Worm (Caenorhabditis elegans) whole organism, young adult: Measurements from ENCODE around the gene ceh-48.

Experiments used
- B0261.1 ChIP-seq: sonication (generic microtip); optimal IDR thresholded peaks from 2 replicates; lab custom pipeline; 2016; ENCODE audit warnings: mild to moderate bottlenecking, missing genetic modification characterization, moderate library complexity, missing compliant biosample characterization
- D2030.7 ChIP-seq: fragments of 200-800 bp; sonication (Bioruptor generic); IDR thresholded peaks from 2 replicates; pipeline ENCODE4 v1.3.6; 2022; ENCODE audit warnings: missing genetic modification reagents, missing genetic modification characterization, missing compliant biosample characterization
- F10E7.11 ChIP-seq: sonication (generic microtip); optimal IDR thresholded peaks from 2 replicates; lab custom pipeline; 2017; ENCODE audit warnings: mild to moderate bottlenecking, missing genetic modification characterization, moderate library complexity, missing compliant biosample characterization
- F39B2.1 ChIP-seq: fragments of 200-800 bp; sonication (Bioruptor generic); IDR thresholded peaks from 2 replicates; pipeline ENCODE4 v1.3.6; 2022; ENCODE audit warnings: missing genetic modification reagents, missing genetic modification characterization, missing compliant biosample characterization
- F57A8.1 ChIP-seq: fragments of 200-800 bp; sonication (Bioruptor generic); optimal IDR thresholded peaks from 2 replicates; lab custom pipeline; 2018; ENCODE audit warnings: mild to moderate bottlenecking, missing genetic modification characterization, moderate library complexity, missing compliant biosample characterization
- F57C9.4 ChIP-seq: sonication (generic microtip); optimal IDR thresholded peaks from 2 replicates; lab custom pipeline; 2017; ENCODE audit warnings: mild to moderate bottlenecking, missing genetic modification characterization, missing compliant biosample characterization
- K11D2.4 ChIP-seq: fragments of 200-800 bp; sonication (Bioruptor generic); IDR thresholded peaks from 2 replicates; pipeline ENCODE4 v1.3.6; 2022; ENCODE audit warnings: missing genetic modification reagents, missing genetic modification characterization, missing compliant biosample characterization
- K12H6.12 ChIP-seq: fragments of 200-800 bp; sonication (Bioruptor generic); optimal IDR thresholded peaks from 2 replicates; lab custom pipeline; 2018; ENCODE audit warnings: mild to moderate bottlenecking, missing genetic modification characterization, missing compliant biosample characterization
- T07F8.4 ChIP-seq: sonication (generic microtip); optimal IDR thresholded peaks from 2 replicates; lab custom pipeline; 2016; ENCODE audit warnings: mild to moderate bottlenecking, missing genetic modification characterization, moderate library complexity, missing compliant biosample characterization
- Y56A3A.18 ChIP-seq: fragments of 200-800 bp; sonication (Bioruptor generic); IDR thresholded peaks from 2 replicates; pipeline ENCODE4 v1.3.6; 2022; ENCODE audit warnings: missing genetic modification reagents, missing genetic modification characterization, missing compliant biosample characterization
- Y67H2A.10 ChIP-seq: fragments of 200-800 bp; sonication (Bioruptor generic); conservative IDR thresholded peaks from 2 replicates; pipeline ENCODE4 v1.3.6; 2022; ENCODE audit warnings: missing genetic modification reagents, missing genetic modification characterization, missing compliant biosample characterization
- Y79H2A.3 ChIP-seq: fragments of 200-800 bp; sonication (Bioruptor generic); conservative IDR thresholded peaks from 2 replicates; pipeline ENCODE4 v1.3.6; 2022; ENCODE audit warnings: missing genetic modification reagents, missing genetic modification characterization, missing compliant biosample characterization
- Y95B8A.8 ChIP-seq: fragments of 200-800 bp; sonication (Bioruptor generic); IDR thresholded peaks from 2 replicates; pipeline ENCODE4 v1.3.6; 2022; ENCODE audit warnings: missing genetic modification reagents, missing genetic modification characterization, missing compliant biosample characterization
- aptf-2 ChIP-seq: fragments of 200-800 bp; sonication (Bioruptor generic); conservative IDR thresholded peaks from 2 replicates; pipeline ENCODE4 v1.3.6; 2022; ENCODE audit warnings: missing genetic modification reagents, missing genetic modification characterization, missing compliant biosample characterization
- atf-7 ChIP-seq: sonication (generic microtip); optimal IDR thresholded peaks from 2 replicates; lab custom pipeline; 2017; ENCODE audit warnings: mild to moderate bottlenecking, missing genetic modification characterization, missing compliant biosample characterization
- athp-1 ChIP-seq: sonication (generic microtip); optimal IDR thresholded peaks from 2 replicates; lab custom pipeline; 2017; ENCODE audit warnings: mild to moderate bottlenecking, missing genetic modification characterization, missing compliant biosample characterization
- attf-6 ChIP-seq: fragments of 200-800 bp; sonication (Bioruptor generic); IDR thresholded peaks from 2 replicates; pipeline ENCODE4 v1.3.6; 2022; ENCODE audit warnings: missing genetic modification reagents, missing genetic modification characterization, missing compliant biosample characterization
- bed-2 ChIP-seq: fragments of 200-800 bp; sonication (Bioruptor generic); IDR thresholded peaks from 2 replicates; pipeline ENCODE4 v1.3.6; 2022; ENCODE audit warnings: missing genetic modification reagents, missing genetic modification characterization, missing compliant biosample characterization
- cebp-1 ChIP-seq, 2 experiments: fragments of 200-800 bp in 1 of 2; sonication (Bioruptor generic) in 1 of 2; sonication (generic microtip) in 1 of 2; IDR thresholded peaks in 1 of 2; optimal IDR thresholded peaks in 1 of 2; 2 replicates each; pipeline versions ENCODE4 v1.3.6 to Lab custom; 2017 to 2022; ENCODE audit warnings: missing compliant biosample characterization in 2 of 2, missing genetic modification characterization in 2 of 2, mild to moderate bottlenecking in 1 of 2, missing genetic modification reagents in 1 of 2, moderate library complexity in 1 of 2
- cebp-2 ChIP-seq: fragments of 200-800 bp; sonication (Bioruptor generic); IDR thresholded peaks from 2 replicates; pipeline ENCODE4 v1.3.6; 2022; ENCODE audit warnings: missing genetic modification characterization, missing compliant biosample characterization
- ceh-100 ChIP-seq: fragments of 200-800 bp; sonication (Bioruptor generic); IDR thresholded peaks from 2 replicates; pipeline ENCODE4 v1.3.6; 2022; ENCODE audit warnings: missing genetic modification reagents, missing genetic modification characterization, missing compliant biosample characterization
- ceh-40 ChIP-seq: fragments of 200-800 bp; sonication (Bioruptor generic); IDR thresholded peaks from 2 replicates; pipeline ENCODE4 v1.3.6; 2022; ENCODE audit warnings: missing genetic modification characterization, missing compliant biosample characterization
- chd-7 ChIP-seq: sonication (generic microtip); optimal IDR thresholded peaks from 2 replicates; lab custom pipeline; 2016; ENCODE audit warnings: mild to moderate bottlenecking, missing genetic modification characterization, moderate library complexity, missing compliant biosample characterization
- dpl-1 ChIP-seq: fragments of 150-350 bp; optimal IDR thresholded peaks from 2 replicates; lab custom pipeline; 2014; ENCODE audit warnings: missing biosample characterization, missing genetic modification reagents, missing genetic modification characterization
- hmg-1.2 ChIP-seq: fragments of 200-800 bp; sonication (Bioruptor generic); IDR thresholded peaks from 2 replicates; pipeline ENCODE4 v1.3.6; 2022; ENCODE audit warnings: missing genetic modification reagents, missing genetic modification characterization, missing compliant biosample characterization
- hmg-20 ChIP-seq: fragments of 200-800 bp; sonication (Bioruptor generic); IDR thresholded peaks from 2 replicates; pipeline ENCODE4 v1.3.6; 2022; ENCODE audit warnings: missing genetic modification reagents, missing genetic modification characterization, missing compliant biosample characterization
- hrde-1 ChIP-seq: sonication (generic microtip); optimal IDR thresholded peaks from 2 replicates; lab custom pipeline; 2016; ENCODE audit warnings: missing genetic modification characterization, mild to moderate bottlenecking, missing compliant biosample characterization, moderate library complexity, missing genotype, missing genetic modification reagents, borderline replicate concordance
- lag-1 ChIP-seq: fragments of 200-800 bp; sonication (Bioruptor generic); IDR thresholded peaks from 2 replicates; pipeline ENCODE4 v1.3.6; 2022; ENCODE audit warnings: missing genetic modification reagents, missing genetic modification characterization, missing compliant biosample characterization
- let-607 ChIP-seq, 2 experiments: fragments of 200-800 bp in 1 of 2; sonication (Bioruptor generic) in 1 of 2; sonication (generic microtip) in 1 of 2; optimal IDR thresholded peaks; 2 replicates each; lab custom pipeline; 2016 to 2018; ENCODE audit warnings: mild to moderate bottlenecking in 2 of 2, missing compliant biosample characterization in 2 of 2, missing genetic modification characterization in 2 of 2, moderate library complexity in 2 of 2, missing genotype in 1 of 2
- lin-26 ChIP-seq: fragments of 200-800 bp; sonication (Bioruptor generic); IDR thresholded peaks from 2 replicates; pipeline ENCODE4 v1.3.6; 2022; ENCODE audit warnings: missing genetic modification reagents, missing genetic modification characterization, missing compliant biosample characterization
- lin-35 ChIP-seq, 3 experiments: fragments of 150-350 bp in 2 of 3; sonication (generic microtip) in 1 of 3; optimal IDR thresholded peaks; 2 replicates each; lab custom pipeline; 2014 to 2018; ENCODE audit warnings: missing biosample characterization in 3 of 3, missing genetic modification characterization in 3 of 3, missing genetic modification reagents in 3 of 3
- lsl-1 ChIP-seq: fragments of 200-800 bp; sonication (Bioruptor generic); optimal IDR thresholded peaks from 2 replicates; lab custom pipeline; 2018; ENCODE audit warnings: mild to moderate bottlenecking, missing genetic modification characterization, moderate library complexity, missing compliant biosample characterization
- lsy-27 ChIP-seq: sonication (generic microtip); optimal IDR thresholded peaks from 2 replicates; lab custom pipeline; 2017; ENCODE audit warnings: missing genetic modification characterization, mild to moderate bottlenecking, missing compliant biosample characterization, antibody characterized with exemption, missing genotype, borderline replicate concordance; ENCODE audit not compliant: insufficient read depth
- madf-8 ChIP-seq: fragments of 200-800 bp; sonication (Bioruptor generic); conservative IDR thresholded peaks from 2 replicates; pipeline ENCODE4 v1.3.6; 2022; ENCODE audit warnings: missing genetic modification reagents, missing genetic modification characterization, missing compliant biosample characterization
- mes-4 ChIP-seq: sonication (generic microtip); optimal IDR thresholded peaks from 2 replicates; lab custom pipeline; 2016; ENCODE audit warnings: missing genotype, missing genetic modification characterization, missing compliant biosample characterization
- nfya-1 ChIP-seq: sonication (generic microtip); optimal IDR thresholded peaks from 2 replicates; lab custom pipeline; 2017; ENCODE audit warnings: antibody characterized with exemption, missing compliant biosample characterization, missing genetic modification characterization, borderline replicate concordance; ENCODE audit not compliant: insufficient read depth
- nhr-120 ChIP-seq: fragments of 200-800 bp; sonication (Bioruptor generic); IDR thresholded peaks from 2 replicates; pipeline ENCODE4 v1.3.6; 2022; ENCODE audit warnings: missing genetic modification characterization, missing compliant biosample characterization
- nhr-80 ChIP-seq: sonication (generic microtip); optimal IDR thresholded peaks from 2 replicates; lab custom pipeline; 2016; ENCODE audit warnings: missing genetic modification characterization, missing compliant biosample characterization
- snpc-4 ChIP-seq, 5 experiments: fragments of 150-350 bp in 1 of 5; sonication (generic microtip) in 4 of 5; optimal IDR thresholded peaks; 2 replicates each; lab custom pipeline; 2014 to 2018; ENCODE audit warnings: missing genetic modification characterization in 5 of 5, missing biosample characterization in 3 of 5, antibody characterized with exemption in 2 of 5, mild to moderate bottlenecking in 2 of 5, missing compliant biosample characterization in 2 of 5, missing genotype in 2 of 5, moderate library complexity in 2 of 5, missing genetic modification reagents in 1 of 5
- tbp1 ChIP-seq: fragments of 200-800 bp; sonication (Bioruptor generic); optimal IDR thresholded peaks from 2 replicates; lab custom pipeline; 2018; ENCODE audit warnings: mild to moderate bottlenecking, missing genetic modification characterization, missing compliant biosample characterization
- unc-130 ChIP-seq: sonication (generic microtip); optimal IDR thresholded peaks from 2 replicates; lab custom pipeline; 2016; ENCODE audit warnings: missing genetic modification reagents, missing genetic modification characterization, missing compliant biosample characterization
- xnd-1 ChIP-seq: sonication (generic microtip); optimal IDR thresholded peaks from 2 replicates; lab custom pipeline; 2016; ENCODE audit warnings: missing genotype, missing genetic modification reagents, missing genetic modification characterization, missing compliant biosample characterization
- zfh-2 ChIP-seq: fragments of 200-800 bp; sonication (Bioruptor generic); conservative IDR thresholded peaks from 2 replicates; pipeline ENCODE4 v1.3.6; 2022; ENCODE audit warnings: missing genetic modification reagents, missing genetic modification characterization, missing compliant biosample characterization
- zim-3 ChIP-seq: sonication (generic microtip); optimal IDR thresholded peaks from 2 replicates; lab custom pipeline; 2017; ENCODE audit warnings: mild to moderate bottlenecking, missing genetic modification characterization, moderate library complexity, missing compliant biosample characterization
- ztf-26 ChIP-seq: sonication (generic microtip); optimal IDR thresholded peaks from 2 replicates; lab custom pipeline; 2017; ENCODE audit warnings: missing genetic modification characterization, missing compliant biosample characterization

ceh-48 gene

DNA sequence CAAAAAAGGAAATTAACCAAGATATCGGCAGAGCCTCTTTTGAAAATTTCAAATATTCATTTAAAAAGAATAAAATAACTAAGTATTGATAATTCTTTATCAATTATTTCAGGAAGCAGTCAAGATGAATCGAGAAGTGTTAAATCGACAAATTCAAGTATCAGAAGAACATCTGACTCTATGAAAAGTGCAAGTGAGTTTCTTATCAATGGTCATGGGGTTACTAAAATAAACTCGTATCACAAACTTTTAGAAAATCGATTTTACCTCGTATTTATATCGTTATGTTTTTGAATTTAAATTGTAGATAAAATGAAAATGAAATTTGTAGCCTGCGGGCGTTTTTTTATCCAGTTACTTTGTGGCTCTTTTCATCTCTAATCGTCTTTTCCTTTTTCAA lies 40.4 kb upstream of the ceh-48 start:
- TF ChIP-seq aptf-2 (GFP tag; lab: Robert Waterston, UW), result no peak
- TF ChIP-seq nhr-80 (tag; lab: Kevin White, UChicago), result peak; percentile 3

DNA sequence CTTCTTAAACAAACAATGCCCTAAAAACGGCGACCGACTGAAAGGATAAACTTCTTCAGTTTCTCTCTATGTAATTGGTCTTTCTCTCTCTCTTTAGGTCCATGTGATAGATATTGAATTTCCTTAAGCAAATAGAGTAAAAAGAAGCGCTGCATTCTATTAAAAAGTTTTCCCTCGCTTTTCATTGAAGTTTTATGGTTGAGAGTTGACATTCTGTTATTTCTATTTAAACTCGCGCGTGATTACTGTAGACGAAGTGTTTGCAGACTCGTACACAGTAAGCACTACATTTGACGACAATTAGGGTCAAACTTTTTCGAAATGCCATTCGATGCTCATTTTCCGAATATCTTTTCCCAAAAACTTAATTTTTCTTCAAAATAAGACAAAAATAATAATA lies 34.8 kb upstream of the ceh-48 start:
- TF ChIP-seq xnd-1 (tag; lab: Kevin White, UChicago) (peak; percentile 19), ceh-100 (no peak), hmg-1.2 (GFP tag; lab: Robert Waterston, UW) (peak; percentile 15; the same call in 1 of the 2 replicates), hmg-20 (GFP tag; lab: Robert Waterston, UW) (no peak), Y56A3A.18 (GFP tag; lab: Robert Waterston, UW) (no peak), lsy-27 (tag; lab: Kevin White, UChicago) (no peak), B0261.1 (no peak), cebp-2 (no peak), attf-6 (GFP tag; lab: Robert Waterston, UW) (no peak), Y79H2A.3 (no peak), zim-3 (tag; lab: Kevin White, UChicago) (no peak), lsl-1 (GFP tag; lab: Kevin White, UChicago) (peak; percentile 79), lin-26 (no peak), chd-7 (tag; lab: Kevin White, UChicago) (no peak), madf-8 (peak; percentile 20; the same call in 1 of the 2 replicates), F57A8.1 (no peak), nfya-1 (tag; lab: Kevin White, UChicago) (no peak), atf-7 (tag; lab: Kevin White, UChicago) (no peak), D2030.7 (GFP tag; lab: Robert Waterston, UW) (0 out of 2 replicates have a peak, but pooled peaks have one; percentile 19), K11D2.4 (GFP tag; lab: Robert Waterston, UW) (no peak), athp-1 (tag; lab: Kevin White, UChicago) (no peak), ztf-26 (tag; lab: Kevin White, UChicago) (no peak), lin-35 (GFP tag; optimal IDR thresholded peaks at IDR 0.05; lab: Kevin White, UChicago) (no peak), ceh-40 (GFP tag; lab: Robert Waterston, UW) (no peak), dpl-1 (GFP tag; lab: Kevin White, UChicago) (peak; percentile 34), K12H6.12 (tag; lab: Kevin White, UChicago) (no peak), nhr-120 (GFP tag; lab: Robert Waterston, UW) (no peak), T07F8.4 (tag; lab: Kevin White, UChicago) (no peak), tbp1 (GFP tag; lab: Kevin White, UChicago) (no peak), lag-1 (no peak), snpc-4 (GFP tag; optimal IDR thresholded peaks at IDR 0.05; lab: Kevin White, UChicago) (no peak), snpc-4 (tag; optimal IDR thresholded peaks at IDR 0.05; lab: Kevin White, UChicago) (peak in 2 of 4 experiments; percentile 65 to 71), mes-4 (tag; lab: Kevin White, UChicago) (no peak), unc-130 (GFP tag; lab: Kevin White, UChicago) (peak; percentile 32), F57C9.4 (no peak), F10E7.11 (tag; lab: Kevin White, UChicago) (no peak), F39B2.1 (no peak), Y67H2A.10 (GFP tag; lab: Robert Waterston, UW) (no peak), let-607 (tag; optimal IDR thresholded peaks at IDR 0.05; lab: Kevin White, UChicago) (no peak), Y95B8A.8 (GFP tag; lab: Robert Waterston, UW) (no peak), zfh-2 (no peak), nhr-80 (tag; lab: Kevin White, UChicago) (no peak), cebp-1 (GFP tag; IDR thresholded peaks at IDR 0.05; lab: Robert Waterston, UW) (no peak), cebp-1 (tag; optimal IDR thresholded peaks at IDR 0.05; lab: Kevin White, UChicago) (no peak), hrde-1 (tag; lab: Kevin White, UChicago) (no peak), bed-2 (no peak)
